Worm (Caenorhabditis elegans) whole organism, young adult: Measurements from ENCODE around the gene nspg-7.1.

Experiments used
- B0035.1 ChIP-seq: sonication (generic microtip); optimal IDR thresholded peaks from 2 replicates; lab custom pipeline; 2016; ENCODE audit warnings: missing genetic modification characterization, mild to moderate bottlenecking, missing compliant biosample characterization, missing genotype, missing genetic modification reagents
- C17E4.6 ChIP-seq: fragments of 200-800 bp; sonication (Bioruptor generic); IDR thresholded peaks from 2 replicates; pipeline ENCODE4 v1.3.6; 2022; ENCODE audit warnings: missing genetic modification reagents, missing genetic modification characterization, missing compliant biosample characterization
- F22D6.2 ChIP-seq: sonication (generic microtip); optimal IDR thresholded peaks from 2 replicates; lab custom pipeline; 2016; ENCODE audit warnings: mild to moderate bottlenecking, missing genetic modification characterization, missing compliant biosample characterization
- F55B11.4 ChIP-seq: sonication (generic microtip); optimal IDR thresholded peaks from 2 replicates; lab custom pipeline; 2016; ENCODE audit warnings: missing compliant biosample characterization, missing genetic modification characterization, borderline replicate concordance; ENCODE audit not compliant: insufficient read depth
- K12H6.12 ChIP-seq: fragments of 200-800 bp; sonication (Bioruptor generic); optimal IDR thresholded peaks from 2 replicates; lab custom pipeline; 2018; ENCODE audit warnings: mild to moderate bottlenecking, missing genetic modification characterization, missing compliant biosample characterization
- Y67H2A.10 ChIP-seq: fragments of 200-800 bp; sonication (Bioruptor generic); conservative IDR thresholded peaks from 2 replicates; pipeline ENCODE4 v1.3.6; 2022; ENCODE audit warnings: missing genetic modification reagents, missing genetic modification characterization, missing compliant biosample characterization
- ama-1 ChIP-seq, 3 experiments: fragments of 150-350 bp in 1 of 3; sonication (generic microtip) in 2 of 3; optimal IDR thresholded peaks; 2 replicates each; lab custom pipeline; 2014 to 2018; ENCODE audit warnings: missing biosample characterization in 2 of 3, missing genetic modification characterization in 2 of 3, missing genetic modification reagents in 2 of 3
- attf-6 ChIP-seq: fragments of 200-800 bp; sonication (Bioruptor generic); IDR thresholded peaks from 2 replicates; pipeline ENCODE4 v1.3.6; 2022; ENCODE audit warnings: missing genetic modification reagents, missing genetic modification characterization, missing compliant biosample characterization
- bed-2 ChIP-seq: fragments of 200-800 bp; sonication (Bioruptor generic); IDR thresholded peaks from 2 replicates; pipeline ENCODE4 v1.3.6; 2022; ENCODE audit warnings: missing genetic modification reagents, missing genetic modification characterization, missing compliant biosample characterization
- cebp-1 ChIP-seq, 2 experiments: fragments of 200-800 bp in 1 of 2; sonication (Bioruptor generic) in 1 of 2; sonication (generic microtip) in 1 of 2; IDR thresholded peaks in 1 of 2; optimal IDR thresholded peaks in 1 of 2; 2 replicates each; pipeline versions ENCODE4 v1.3.6 to Lab custom; 2017 to 2022; ENCODE audit warnings: missing compliant biosample characterization in 2 of 2, missing genetic modification characterization in 2 of 2, mild to moderate bottlenecking in 1 of 2, missing genetic modification reagents in 1 of 2, moderate library complexity in 1 of 2
- cebp-2 ChIP-seq: fragments of 200-800 bp; sonication (Bioruptor generic); IDR thresholded peaks from 2 replicates; pipeline ENCODE4 v1.3.6; 2022; ENCODE audit warnings: missing genetic modification characterization, missing compliant biosample characterization
- ceh-100 ChIP-seq: fragments of 200-800 bp; sonication (Bioruptor generic); IDR thresholded peaks from 2 replicates; pipeline ENCODE4 v1.3.6; 2022; ENCODE audit warnings: missing genetic modification reagents, missing genetic modification characterization, missing compliant biosample characterization
- ceh-79 ChIP-seq: sonication (generic microtip); optimal IDR thresholded peaks from 2 replicates; lab custom pipeline; 2017; ENCODE audit warnings: mild to moderate bottlenecking, missing genetic modification characterization, missing compliant biosample characterization
- chd-7 ChIP-seq: sonication (generic microtip); optimal IDR thresholded peaks from 2 replicates; lab custom pipeline; 2016; ENCODE audit warnings: mild to moderate bottlenecking, missing genetic modification characterization, moderate library complexity, missing compliant biosample characterization
- dpl-1 ChIP-seq: fragments of 150-350 bp; optimal IDR thresholded peaks from 2 replicates; lab custom pipeline; 2014; ENCODE audit warnings: missing biosample characterization, missing genetic modification reagents, missing genetic modification characterization
- ets-4 ChIP-seq: fragments of 200-800 bp; sonication (Bioruptor generic); optimal IDR thresholded peaks from 2 replicates; lab custom pipeline; 2018; ENCODE audit warnings: mild to moderate bottlenecking, missing genetic modification characterization, missing compliant biosample characterization
- gei-17 ChIP-seq: fragments of 200-800 bp; sonication (Bioruptor generic); optimal IDR thresholded peaks from 2 replicates; lab custom pipeline; 2018; ENCODE audit warnings: mild to moderate bottlenecking, missing genetic modification characterization, missing compliant biosample characterization
- hlh-12 ChIP-seq: sonication (generic microtip); optimal IDR thresholded peaks from 2 replicates; lab custom pipeline; 2016; ENCODE audit warnings: missing genetic modification characterization, missing compliant biosample characterization
- hmg-20 ChIP-seq: fragments of 200-800 bp; sonication (Bioruptor generic); IDR thresholded peaks from 2 replicates; pipeline ENCODE4 v1.3.6; 2022; ENCODE audit warnings: missing genetic modification reagents, missing genetic modification characterization, missing compliant biosample characterization
- hsf-1 ChIP-seq: fragments of 200-800 bp; sonication (Bioruptor generic); IDR thresholded peaks from 2 replicates; pipeline ENCODE4 v1.3.6; 2022; ENCODE audit warnings: missing genetic modification reagents, missing genetic modification characterization, missing compliant biosample characterization
- lin-40 ChIP-seq: sonication (generic microtip); optimal IDR thresholded peaks from 2 replicates; lab custom pipeline; 2016; ENCODE audit warnings: missing genetic modification characterization, mild to moderate bottlenecking, missing compliant biosample characterization, missing genotype, missing genetic modification reagents
- lin-54 ChIP-seq: fragments of 200-800 bp; sonication (Bioruptor generic); optimal IDR thresholded peaks from 2 replicates; lab custom pipeline; 2018; ENCODE audit warnings: mild to moderate bottlenecking, missing genetic modification characterization, missing compliant biosample characterization
- lsl-1 ChIP-seq: fragments of 200-800 bp; sonication (Bioruptor generic); optimal IDR thresholded peaks from 2 replicates; lab custom pipeline; 2018; ENCODE audit warnings: mild to moderate bottlenecking, missing genetic modification characterization, moderate library complexity, missing compliant biosample characterization
- madf-8 ChIP-seq: fragments of 200-800 bp; sonication (Bioruptor generic); conservative IDR thresholded peaks from 2 replicates; pipeline ENCODE4 v1.3.6; 2022; ENCODE audit warnings: missing genetic modification reagents, missing genetic modification characterization, missing compliant biosample characterization
- nfya-1 ChIP-seq: sonication (generic microtip); optimal IDR thresholded peaks from 2 replicates; lab custom pipeline; 2017; ENCODE audit warnings: antibody characterized with exemption, missing compliant biosample characterization, missing genetic modification characterization, borderline replicate concordance; ENCODE audit not compliant: insufficient read depth
- nhr-27 ChIP-seq: fragments of 200-800 bp; sonication (Bioruptor generic); optimal IDR thresholded peaks from 2 replicates; lab custom pipeline; 2018; ENCODE audit warnings: mild to moderate bottlenecking, missing genetic modification characterization, moderate library complexity, missing compliant biosample characterization
- sdz-38 ChIP-seq: sonication (generic microtip); optimal IDR thresholded peaks from 2 replicates; lab custom pipeline; 2016; ENCODE audit warnings: missing genotype, missing genetic modification characterization, missing compliant biosample characterization
- sea-2 ChIP-seq: fragments of 200-800 bp; sonication (Bioruptor generic); IDR thresholded peaks from 2 replicates; pipeline ENCODE4 v1.3.6; 2022; ENCODE audit warnings: missing genetic modification characterization, missing compliant biosample characterization
- snpc-1.1 ChIP-seq: sonication (generic microtip); optimal IDR thresholded peaks from 2 replicates; lab custom pipeline; 2017; ENCODE audit warnings: missing genetic modification characterization, mild to moderate bottlenecking, missing compliant biosample characterization, antibody characterized with exemption, moderate library complexity, missing genotype, missing genetic modification reagents; ENCODE audit not compliant: insufficient read depth
- snpc-3.4 ChIP-seq: sonication (generic microtip); optimal IDR thresholded peaks from 2 replicates; lab custom pipeline; 2017; ENCODE audit warnings: missing genetic modification characterization, mild to moderate bottlenecking, missing compliant biosample characterization, antibody characterized with exemption, moderate library complexity, missing genotype, missing genetic modification reagents
- somi-1 ChIP-seq: fragments of 200-800 bp; sonication (Bioruptor generic); optimal IDR thresholded peaks from 2 replicates; lab custom pipeline; 2018; ENCODE audit warnings: mild to moderate bottlenecking, missing genetic modification characterization, missing compliant biosample characterization
- tbp1 ChIP-seq: fragments of 200-800 bp; sonication (Bioruptor generic); optimal IDR thresholded peaks from 2 replicates; lab custom pipeline; 2018; ENCODE audit warnings: mild to moderate bottlenecking, missing genetic modification characterization, missing compliant biosample characterization
- tlf-1 ChIP-seq: fragments of 200-800 bp; sonication (Bioruptor generic); optimal IDR thresholded peaks from 2 replicates; lab custom pipeline; 2018; ENCODE audit warnings: mild to moderate bottlenecking, missing genetic modification characterization, missing compliant biosample characterization
- zim-3 ChIP-seq: sonication (generic microtip); optimal IDR thresholded peaks from 2 replicates; lab custom pipeline; 2017; ENCODE audit warnings: mild to moderate bottlenecking, missing genetic modification characterization, moderate library complexity, missing compliant biosample characterization
- ztf-26 ChIP-seq: sonication (generic microtip); optimal IDR thresholded peaks from 2 replicates; lab custom pipeline; 2017; ENCODE audit warnings: missing genetic modification characterization, missing compliant biosample characterization

The nspg-7.1 gene

DNA sequence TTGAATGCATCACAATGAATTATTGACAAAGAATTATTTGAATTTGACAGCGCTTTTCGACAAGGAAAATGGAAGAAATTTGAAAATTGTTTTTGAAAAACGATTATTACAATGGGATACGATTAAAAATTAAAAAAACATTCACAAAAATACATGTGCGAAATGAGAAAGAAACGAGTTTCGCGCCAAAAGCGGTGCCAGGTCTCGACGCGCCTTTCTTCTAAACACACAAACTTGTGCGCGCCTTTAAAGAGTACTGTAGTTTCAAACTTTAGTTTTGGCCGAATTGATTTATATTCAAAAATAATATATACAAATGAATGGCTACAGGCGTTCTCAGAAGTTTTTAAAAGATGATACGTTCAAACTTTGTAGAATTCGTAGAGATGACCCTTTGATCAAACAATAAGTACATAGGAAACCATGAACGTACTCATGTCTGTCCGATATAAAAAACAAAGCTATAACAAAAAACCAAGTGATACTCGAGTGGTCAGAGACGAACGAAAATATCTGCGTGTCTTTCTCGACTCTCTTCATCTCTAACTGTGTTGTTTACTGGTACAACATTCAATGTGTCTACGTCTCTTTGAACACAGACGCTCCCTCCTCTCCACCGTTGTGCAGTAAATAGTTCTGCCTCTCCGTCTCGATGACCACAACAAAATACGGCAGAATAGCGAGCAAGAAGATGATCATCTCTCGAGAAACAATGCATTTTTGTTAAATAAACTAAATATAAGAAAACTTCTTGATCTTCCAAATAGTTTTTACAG lies 37.4 kb upstream of the nspg-7.1 start (continued):
- TF ChIP-seq K12H6.12 (tag; lab: Kevin White, UChicago) (no peak), somi-1 (GFP tag; lab: Kevin White, UChicago) (no peak), hlh-12 (tag; lab: Kevin White, UChicago) (no peak), lin-54 (GFP tag; lab: Kevin White, UChicago) (peak; percentile 70), C17E4.6 (GFP tag; lab: Robert Waterston, UW) (no peak), ets-4 (GFP tag; lab: Kevin White, UChicago) (no peak), ceh-100 (GFP tag; lab: Robert Waterston, UW) (no peak), ztf-26 (tag; lab: Kevin White, UChicago) (no peak), B0035.1 (tag; lab: Kevin White, UChicago) (no peak), zim-3 (tag; lab: Kevin White, UChicago) (no peak), cebp-1 (GFP tag; IDR thresholded peaks at IDR 0.05; lab: Robert Waterston, UW) (no peak), cebp-1 (tag; optimal IDR thresholded peaks at IDR 0.05; lab: Kevin White, UChicago) (no peak), ama-1 (optimal IDR thresholded peaks at IDR 0.05; lab: Kevin White, UChicago) (no peak), ama-1 (GFP tag; optimal IDR thresholded peaks at IDR 0.05; lab: Kevin White, UChicago) (no peak), dpl-1 (GFP tag; lab: Kevin White, UChicago) (peak; percentile 76)

DNA sequence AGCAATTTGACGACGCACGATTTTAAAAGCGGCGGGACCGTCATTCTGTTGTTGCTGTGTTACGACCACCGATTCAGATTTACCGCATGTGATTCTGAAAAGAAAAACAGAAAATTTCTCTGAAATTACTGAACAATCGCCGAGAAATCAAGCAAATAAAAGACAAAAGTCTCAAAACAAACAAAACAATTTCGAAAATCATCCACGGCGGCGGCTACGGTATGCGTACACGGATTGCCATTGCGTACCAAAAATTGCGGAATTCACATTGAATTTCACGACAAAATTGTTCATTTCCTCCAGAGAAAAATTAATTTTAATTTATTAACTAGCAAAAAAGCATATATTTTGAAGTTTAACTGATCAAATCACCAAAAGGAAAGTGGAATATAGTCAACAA lies 35.8 kb upstream of the nspg-7.1 start, which contains the start of gene pezo-1:
pezo-1 (minus strand) TSS at position 101 of the 400 bp plus-strand sequence.
- peak; percentile 11 for TF ChIP-seq snpc-3.4 (tag; lab: Kevin White, UChicago)
- TF ChIP-seq ceh-79 = no peak
- TF ChIP-seq hmg-20 = no peak
- TF ChIP-seq bed-2 (GFP tag; lab: Robert Waterston, UW) = no peak
- 0 out of 2 replicates have a peak, but pooled peaks have one; percentile 25 for TF ChIP-seq hsf-1 (GFP tag; lab: Robert Waterston, UW)
- peak; percentile 28 for TF ChIP-seq lsl-1 (GFP tag; lab: Kevin White, UChicago)
- no peak for TF ChIP-seq nhr-27 (tag; lab: Kevin White, UChicago)

DNA sequence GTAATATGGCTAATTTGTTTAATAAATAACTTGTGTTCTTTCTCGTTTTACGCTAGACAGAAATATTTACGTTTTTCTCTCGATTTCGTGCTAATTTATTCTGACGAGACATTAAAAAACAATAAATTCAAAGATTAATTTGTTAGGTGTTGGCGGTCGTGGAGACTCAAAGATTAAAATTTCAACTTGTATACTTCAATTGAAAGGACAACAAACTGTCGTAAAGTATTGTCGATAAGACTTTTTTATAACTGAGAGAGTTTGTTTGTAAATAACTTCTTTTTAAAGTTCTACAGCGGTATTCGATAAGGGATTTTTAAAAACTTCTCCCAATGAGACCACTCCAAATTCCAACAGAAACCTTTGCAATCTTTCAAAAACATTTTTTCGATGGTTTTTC lies 23.1 kb upstream of the nspg-7.1 start:
- TF ChIP-seq zim-3 (tag; lab: Kevin White, UChicago) = no peak
- no peak for TF ChIP-seq tbp1 (GFP tag; lab: Kevin White, UChicago)
- TF ChIP-seq F22D6.2 (tag; lab: Kevin White, UChicago) = no peak
- no peak for TF ChIP-seq chd-7 (tag; lab: Kevin White, UChicago)
- no peak for TF ChIP-seq tlf-1 (GFP tag; lab: Kevin White, UChicago)
- no peak for TF ChIP-seq snpc-1.1
- no peak for TF ChIP-seq gei-17 (GFP tag; lab: Kevin White, UChicago)
- no peak for TF ChIP-seq cebp-2
- no peak for TF ChIP-seq F55B11.4 (tag; lab: Kevin White, UChicago)
- no peak for TF ChIP-seq sdz-38 (tag; lab: Kevin White, UChicago)
- TF ChIP-seq B0035.1 (tag; lab: Kevin White, UChicago) = no peak
- no peak for TF ChIP-seq attf-6
- no peak for TF ChIP-seq lin-40
- TF ChIP-seq sea-2 = no peak
- no peak for TF ChIP-seq madf-8 (GFP tag; lab: Robert Waterston, UW)
- TF ChIP-seq Y67H2A.10 (GFP tag; lab: Robert Waterston, UW) = no peak
- no peak for TF ChIP-seq nfya-1
- TF ChIP-seq, all 124 proteins: peak for 0
